Fruit fly (Drosophila melanogaster): ENCODE data around the gene CG17593.

CG17593 gene

DNA sequence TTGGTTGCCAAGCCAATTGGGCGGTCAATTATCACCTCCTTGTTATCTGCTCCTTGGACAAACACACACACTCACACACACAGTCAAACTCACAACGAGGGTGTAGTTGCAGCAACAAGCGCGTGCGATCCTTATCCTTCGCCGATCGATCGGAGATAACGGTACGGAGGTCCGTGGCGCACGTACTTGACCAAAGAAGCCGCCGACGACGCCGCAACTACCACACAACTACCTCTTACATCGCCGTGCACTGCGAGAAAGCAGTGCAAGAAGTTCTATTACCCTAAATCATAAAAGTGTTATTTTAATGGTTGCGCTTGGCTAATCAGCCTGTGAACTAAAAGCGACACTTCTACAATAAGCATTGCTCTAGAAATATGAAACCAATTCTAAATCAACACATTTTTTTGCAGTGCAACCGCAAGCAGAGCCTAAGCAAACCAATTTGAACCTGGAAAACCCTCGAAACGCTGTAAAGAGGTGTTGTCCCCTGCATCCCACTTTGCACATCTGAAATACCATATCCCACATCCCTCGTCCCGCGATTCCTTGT lies 18.4 kb downstream of the CG17593 start:
- TF ChIP-seq pan (optimal IDR thresholded peaks at IDR 0.05), result no peak
- peak in 1 of 2 experiments; percentile 40 for TF ChIP-seq foxo (GFP tag; optimal IDR thresholded peaks at IDR 0.05)
- no peak for TF ChIP-seq CrebA (GFP tag; optimal IDR thresholded peaks at IDR 0.05; ENCODE audit: borderline replicate concordance)
- no peak for TF ChIP-seq sage (GFP tag; optimal IDR thresholded peaks at IDR 0.05)
- no peak for TF ChIP-seq CG32264 (GFP tag; optimal IDR thresholded peaks at IDR 0.05)
- peak; percentile 5 for TF ChIP-seq ey (GFP tag; optimal IDR thresholded peaks at IDR 0.05)
- peak; percentile 20 for TF ChIP-seq HLH106 (tag; optimal IDR thresholded peaks at IDR 0.05)
- TF ChIP-seq h (GFP tag; optimal IDR thresholded peaks at IDR 0.05), result peak; percentile 19
- TF ChIP-seq fru (GFP tag; optimal IDR thresholded peaks at IDR 0.05), result peak; percentile 2
- TF ChIP-seq psq (GFP tag; optimal IDR thresholded peaks at IDR 0.05), result peak; percentile 17

- TF ChIP-seq dl (GFP tag; optimal IDR thresholded peaks at IDR 0.05; ENCODE audit: insufficient read depth in 1 of 2, partially characterized antibody in 2 of 2), result peak in 1 of 2 experiments; percentile 67
- peak; percentile 55 to 89 for TF ChIP-seq foxo (GFP tag; optimal IDR thresholded peaks at IDR 0.05)
- TF ChIP-seq h (GFP tag; optimal IDR thresholded peaks at IDR 0.05), result peak; percentile 88
- TF ChIP-seq GATAd (GFP tag; optimal IDR thresholded peaks at IDR 0.05), result no peak
- no peak for TF ChIP-seq jim (GFP tag; optimal IDR thresholded peaks at IDR 0.05)
- TF ChIP-seq ey (GFP tag; optimal IDR thresholded peaks at IDR 0.05), result peak; percentile 89
- peak; percentile 80 for TF ChIP-seq rgr (GFP tag; optimal IDR thresholded peaks at IDR 0.05)
- no peak for TF ChIP-seq Dfd (GFP tag; optimal IDR thresholded peaks at IDR 0.05)
- peak; percentile 49 for TF ChIP-seq sage (GFP tag; optimal IDR thresholded peaks at IDR 0.05)
- TF ChIP-seq CrebA (GFP tag; optimal IDR thresholded peaks at IDR 0.05; ENCODE audit: borderline replicate concordance), result no peak
- peak; percentile 82 for TF ChIP-seq OdsH (GFP tag; optimal IDR thresholded peaks at IDR 0.05)
- TF ChIP-seq Rel (GFP tag; optimal IDR thresholded peaks at IDR 0.05), result peak; percentile 10
- peak; percentile 28 for TF ChIP-seq Rel (tag; optimal IDR thresholded peaks at IDR 0.05)
- TF ChIP-seq CG9705 (GFP tag; optimal IDR thresholded peaks at IDR 0.05), result peak; percentile 63
- TF ChIP-seq Hr78 (GFP tag; optimal IDR thresholded peaks at IDR 0.05), result no peak
- peak; percentile 85 for TF ChIP-seq Sp1 (GFP tag; optimal IDR thresholded peaks at IDR 0.05)
- peak; percentile 84 for TF ChIP-seq HLH106 (tag; optimal IDR thresholded peaks at IDR 0.05)
- peak; percentile 81 for TF ChIP-seq tai (GFP tag; optimal IDR thresholded peaks at IDR 0.05)
- peak; percentile 84 for TF ChIP-seq Hnf4 (GFP tag; optimal IDR thresholded peaks at IDR 0.05)
- no peak for TF ChIP-seq pan (optimal IDR thresholded peaks at IDR 0.05)
- peak; percentile 76 for TF ChIP-seq woc (GFP tag; optimal IDR thresholded peaks at IDR 0.05)
- TF ChIP-seq CG32264 (GFP tag; optimal IDR thresholded peaks at IDR 0.05), result peak; percentile 65
- peak; percentile 86 for TF ChIP-seq br (GFP tag; optimal IDR thresholded peaks at IDR 0.05)
- peak; percentile 24 for TF ChIP-seq Mio (GFP tag; optimal IDR thresholded peaks at IDR 0.05)
- TF ChIP-seq fru (GFP tag; optimal IDR thresholded peaks at IDR 0.05), result peak; percentile 86
- TF ChIP-seq Abd-B (GFP tag; optimal IDR thresholded peaks at IDR 0.05), result no peak
- peak; percentile 50 for TF ChIP-seq psq (GFP tag; optimal IDR thresholded peaks at IDR 0.05)
- no peak for TF ChIP-seq sv (GFP tag; optimal IDR thresholded peaks at IDR 0.05)
- TF ChIP-seq dmrt93B (GFP tag; optimal IDR thresholded peaks at IDR 0.05), result peak; percentile 73
- TF ChIP-seq N (GFP tag; optimal IDR thresholded peaks at IDR 0.05), result no peak
- peak; percentile 81 for TF ChIP-seq Dif (GFP tag; optimal IDR thresholded peaks at IDR 0.05; ENCODE audit: partially characterized antibody)
- no peak for TF ChIP-seq Myc (optimal IDR thresholded peaks at IDR 0.05)
- peak; percentile 67 for TF ChIP-seq Jra (GFP tag; optimal IDR thresholded peaks at IDR 0.05)
- TF ChIP-seq brk (GFP tag; optimal IDR thresholded peaks at IDR 0.05), result no peak
- peak; percentile 38 for TF ChIP-seq Hr83 (GFP tag; optimal IDR thresholded peaks at IDR 0.05; ENCODE audit: poor library complexity, severe bottlenecking)
- peak; percentile 46 for TF ChIP-seq dsf (GFP tag; optimal IDR thresholded peaks at IDR 0.05; ENCODE audit: borderline replicate concordance)
- no peak for TF ChIP-seq lola (GFP tag; optimal IDR thresholded peaks at IDR 0.05)
- no peak for TF ChIP-seq Vsx2 (GFP tag; optimal IDR thresholded peaks at IDR 0.05; ENCODE audit: partially characterized antibody)
- no peak for TF ChIP-seq usp (GFP tag; optimal IDR thresholded peaks at IDR 0.05)
Observed at dm6 chr2L:3534227-3534842, 19.7 kb downstream of the CG17593 start.
